Fruit fly (Drosophila melanogaster) whole organism, embryonic: ENCODE results near the gene CG7879.

ENCODE experiments used
- Adf1 ChIP-seq: fragments of 200-800 bp; sonication (Bioruptor generic); IDR thresholded peaks from 2 replicates; pipeline ENCODE4 v1.3.6; 2022; ENCODE audit warnings: missing biosample characterization, missing genetic modification characterization
- Awh ChIP-seq: fragments of 200-800 bp; sonication (Bioruptor generic); IDR thresholded peaks from 2 replicates; pipeline ENCODE4, ENCODE4 v1.3.6; 2022; ENCODE audit warnings: missing biosample characterization, missing genetic modification characterization
- B-H1 ChIP-seq: fragments of 200-800 bp; sonication (Bioruptor generic); IDR thresholded peaks from 3 replicates; pipeline ENCODE4 v1.3.6; 2022; ENCODE audit warnings: missing biosample characterization, missing genetic modification characterization
- CG10366 ChIP-seq: fragments of 200-800 bp; sonication (Bioruptor generic); IDR thresholded peaks from 2 replicates; pipeline ENCODE4 v1.3.6; 2022; ENCODE audit warnings: missing biosample characterization, missing genetic modification characterization
- CG12104 ChIP-seq: fragments of 200-800 bp; sonication (Bioruptor generic); optimal IDR thresholded peaks from 3 replicates; lab custom pipeline; 2016; ENCODE audit warnings: missing biosample characterization, missing genetic modification characterization
- CG13894 ChIP-seq: fragments of 200-800 bp; sonication (Bioruptor generic); optimal IDR thresholded peaks from 3 replicates; lab custom pipeline; 2018; ENCODE audit warnings: missing biosample characterization, mild to moderate bottlenecking, missing genetic modification characterization, moderate library complexity
- CG14014 ChIP-seq: fragments of 200-800 bp; sonication (Bioruptor generic); IDR thresholded peaks from 2 replicates; pipeline ENCODE4 v1.3.6; 2022; ENCODE audit warnings: missing biosample characterization, missing genetic modification characterization
- CG15479 ChIP-seq: fragments of 200-800 bp; sonication (Bioruptor generic); optimal IDR thresholded peaks from 3 replicates; lab custom pipeline; 2019; ENCODE audit warnings: missing biosample characterization, mild to moderate bottlenecking, missing genetic modification characterization, moderate library complexity
- CG15514 ChIP-seq: fragments of 200-800 bp; sonication (Bioruptor generic); optimal IDR thresholded peaks from 3 replicates; lab custom pipeline; 2017; ENCODE audit warnings: missing biosample characterization, missing genetic modification characterization, mild to moderate bottlenecking, moderate library complexity, missing genetic modification reagents
- CG17359 ChIP-seq: fragments of 200-800 bp; sonication (Bioruptor generic); optimal IDR thresholded peaks from 3 replicates; lab custom pipeline; 2018; ENCODE audit warnings: missing biosample characterization, mild to moderate bottlenecking, missing genetic modification characterization, moderate library complexity
- CG17361 ChIP-seq: fragments of 200-800 bp; sonication (Bioruptor generic); IDR thresholded peaks from 3 replicates; pipeline ENCODE4 v1.3.6; 2022; ENCODE audit warnings: missing biosample characterization, missing genetic modification characterization
- CG1792 ChIP-seq: fragments of 200-800 bp; sonication (Bioruptor generic); optimal IDR thresholded peaks from 2 replicates; lab custom pipeline; 2016; ENCODE audit warnings: missing biosample characterization, missing genetic modification characterization
- CG2875 ChIP-seq: fragments of 200-800 bp; sonication (Bioruptor generic); optimal IDR thresholded peaks from 2 replicates; lab custom pipeline; 2017; ENCODE audit warnings: missing biosample characterization, mild to moderate bottlenecking, missing genetic modification characterization, missing genetic modification reagents
- CG32772 ChIP-seq: fragments of 200-800 bp; sonication (Bioruptor generic); IDR thresholded peaks from 2 replicates; pipeline ENCODE4 v1.3.6; 2022; ENCODE audit warnings: missing biosample characterization, missing genetic modification characterization
- CG33213 ChIP-seq: fragments of 200-800 bp; sonication (Bioruptor generic); optimal IDR thresholded peaks from 3 replicates; lab custom pipeline; 2016; ENCODE audit warnings: missing biosample characterization, missing genetic modification characterization
- CG34422 ChIP-seq: fragments of 200-800 bp; sonication (Bioruptor generic); IDR thresholded peaks from 3 replicates; pipeline ENCODE4 v1.3.6; 2022; ENCODE audit warnings: missing biosample characterization, missing genetic modification characterization
- CG3847 ChIP-seq: fragments of 200-800 bp; sonication (Bioruptor generic); IDR thresholded peaks from 2 replicates; pipeline ENCODE4 v1.3.6; 2022; ENCODE audit warnings: missing biosample characterization, missing genetic modification characterization
- CG4820 ChIP-seq: fragments of 200-800 bp; sonication (Bioruptor generic); optimal IDR thresholded peaks from 3 replicates; lab custom pipeline; 2016; ENCODE audit warnings: missing biosample characterization, missing genetic modification characterization
- CG6689 ChIP-seq: fragments of 200-800 bp; sonication (Bioruptor generic); IDR thresholded peaks from 2 replicates; pipeline ENCODE4 v1.3.6; 2022; ENCODE audit warnings: missing biosample characterization, missing genetic modification characterization
- CG7987 ChIP-seq: fragments of 200-800 bp; sonication (Bioruptor generic); optimal IDR thresholded peaks from 2 replicates; lab custom pipeline; 2018; ENCODE audit warnings: missing biosample characterization, mild to moderate bottlenecking, missing genetic modification characterization, moderate library complexity
- Dfd ChIP-seq, 2 experiments: fragments of >200 bp; optimal IDR thresholded peaks; 2 replicates each; lab custom pipeline; 2017; ENCODE audit warnings: missing biosample characterization in 2 of 2, missing genetic modification characterization in 2 of 2
- Drgx ChIP-seq: fragments of 200-800 bp; sonication (Bioruptor generic); IDR thresholded peaks from 2 replicates; pipeline ENCODE4 v1.3.6; 2022; ENCODE audit warnings: missing biosample characterization, missing genetic modification characterization
- ERR ChIP-seq: fragments of 200-800 bp; sonication (Bioruptor generic); optimal IDR thresholded peaks from 2 replicates; lab custom pipeline; 2016; ENCODE audit warnings: missing biosample characterization, missing genetic modification characterization
- Eip74EF ChIP-seq, 2 experiments: fragments of 200-800 bp in 1 of 2; fragments of >200 bp in 1 of 2; sonication (Bioruptor generic) in 1 of 2; optimal IDR thresholded peaks; 2 replicates each; lab custom pipeline; 2017 to 2019; ENCODE audit warnings: missing biosample characterization in 2 of 2, missing genetic modification characterization in 2 of 2, mild to moderate bottlenecking in 1 of 2, moderate library complexity in 1 of 2
- Hr3 ChIP-seq: fragments of 200-800 bp; sonication (Bioruptor generic); optimal IDR thresholded peaks from 3 replicates; lab custom pipeline; 2016; ENCODE audit warnings: missing biosample characterization, missing genetic modification characterization
- Myb ChIP-seq: fragments of 200-800 bp; sonication (Bioruptor generic); optimal IDR thresholded peaks from 2 replicates; lab custom pipeline; 2016; ENCODE audit warnings: missing biosample characterization, missing genetic modification characterization
- NC2α ChIP-seq: fragments of 200-800 bp; sonication (Bioruptor generic); optimal IDR thresholded peaks from 2 replicates; lab custom pipeline; 2016; ENCODE audit warnings: missing biosample characterization, missing genetic modification characterization
- Side ChIP-seq: fragments of 200-800 bp; sonication (Bioruptor generic); optimal IDR thresholded peaks from 2 replicates; lab custom pipeline; 2016; ENCODE audit warnings: missing biosample characterization, missing genetic modification characterization
- Six4 ChIP-seq: fragments of 200-800 bp; sonication (Bioruptor generic); optimal IDR thresholded peaks from 2 replicates; lab custom pipeline; 2016; ENCODE audit warnings: missing biosample characterization, missing genetic modification characterization
- Sry-δ ChIP-seq: fragments of 200-800 bp; sonication (Bioruptor generic); optimal IDR thresholded peaks from 2 replicates; lab custom pipeline; 2016; ENCODE audit warnings: missing biosample characterization, missing genetic modification characterization
- bab2 ChIP-seq: fragments of 200-800 bp; sonication (Bioruptor generic); optimal IDR thresholded peaks from 2 replicates; lab custom pipeline; 2016; ENCODE audit warnings: missing biosample characterization, missing genetic modification characterization
- br ChIP-seq: fragments of >200 bp; optimal IDR thresholded peaks from 2 replicates; lab custom pipeline; 2017
- cas ChIP-seq: fragments of 200-800 bp; sonication (Bioruptor generic); IDR thresholded peaks from 2 replicates; pipeline ENCODE4 v1.3.6; 2022; ENCODE audit warnings: missing biosample characterization, missing genetic modification characterization
- crp ChIP-seq, 2 experiments: fragments of 200-800 bp; sonication (Bioruptor generic); optimal IDR thresholded peaks; 2 replicates in 1 of 2; 3 replicates in 1 of 2; lab custom pipeline; 2017; ENCODE audit warnings: missing biosample characterization in 2 of 2, missing genetic modification characterization in 2 of 2, mild to moderate bottlenecking in 1 of 2, moderate library complexity in 1 of 2
- da ChIP-seq: fragments of 200-800 bp; sonication (Bioruptor generic); optimal IDR thresholded peaks from 2 replicates; lab custom pipeline; 2016; ENCODE audit warnings: missing biosample characterization, missing genetic modification characterization
- danr ChIP-seq: fragments of 200-800 bp; sonication (Bioruptor generic); IDR thresholded peaks from 2 replicates; pipeline ENCODE4 v1.3.6; 2022; ENCODE audit warnings: missing biosample characterization, missing genetic modification characterization
- dimm ChIP-seq: fragments of 200-800 bp; sonication (Bioruptor generic); IDR thresholded peaks from 2 replicates; pipeline ENCODE4 v1.3.6; 2022; ENCODE audit warnings: missing biosample characterization, missing genetic modification characterization
- fd3F ChIP-seq: fragments of 200-800 bp; sonication (Bioruptor generic); optimal IDR thresholded peaks from 2 replicates; lab custom pipeline; 2018; ENCODE audit warnings: missing biosample characterization, mild to moderate bottlenecking, missing genetic modification characterization, moderate library complexity
- gce ChIP-seq: fragments of 200-800 bp; sonication (Bioruptor generic); IDR thresholded peaks from 3 replicates; pipeline ENCODE4 v1.3.6; 2022; ENCODE audit warnings: missing biosample characterization, missing genetic modification characterization
- gfzf ChIP-seq: fragments of 200-800 bp; sonication (Bioruptor generic); optimal IDR thresholded peaks from 2 replicates; lab custom pipeline; 2016; ENCODE audit warnings: missing biosample characterization, mild to moderate bottlenecking, missing genetic modification characterization, moderate library complexity
- her ChIP-seq: fragments of 200-800 bp; sonication (Bioruptor generic); optimal IDR thresholded peaks from 2 replicates; lab custom pipeline; 2016; ENCODE audit warnings: missing biosample characterization, missing genetic modification characterization
- knrl ChIP-seq: fragments of 200-800 bp; sonication (Bioruptor generic); IDR thresholded peaks from 3 replicates; pipeline ENCODE4 v1.3.6; 2022; ENCODE audit warnings: missing biosample characterization, missing genetic modification characterization; ENCODE audit not compliant: partially characterized antibody
- nerfin-2 ChIP-seq: fragments of 200-800 bp; sonication (Bioruptor generic); IDR thresholded peaks from 2 replicates; pipeline ENCODE4 v1.3.6; 2022; ENCODE audit warnings: missing biosample characterization, missing genetic modification characterization; ENCODE audit not compliant: partially characterized antibody
- nom ChIP-seq: fragments of 200-800 bp; sonication (Bioruptor generic); optimal IDR thresholded peaks from 2 replicates; lab custom pipeline; 2017; ENCODE audit warnings: missing biosample characterization, missing genetic modification characterization, mild to moderate bottlenecking, moderate library complexity, missing genetic modification reagents
- repo ChIP-seq: fragments of 200-800 bp; sonication (Bioruptor generic); optimal IDR thresholded peaks from 2 replicates; lab custom pipeline; 2016; ENCODE audit warnings: missing biosample characterization, missing genetic modification characterization
- shn ChIP-seq: fragments of 200-800 bp; sonication (Bioruptor generic); optimal IDR thresholded peaks from 3 replicates; lab custom pipeline; 2016; ENCODE audit warnings: missing biosample characterization, missing genetic modification characterization
- sisA ChIP-seq: fragments of 200-800 bp; sonication (Bioruptor generic); IDR thresholded peaks from 2 replicates; pipeline ENCODE4 v1.3.6; 2022; ENCODE audit warnings: missing biosample characterization, missing genetic modification characterization
- sr ChIP-seq: fragments of 200-800 bp; sonication (Bioruptor generic); IDR thresholded peaks from 3 replicates; pipeline ENCODE4 v1.3.6; 2022; ENCODE audit warnings: missing biosample characterization, missing genetic modification characterization
- tx ChIP-seq: fragments of 200-800 bp; sonication (Bioruptor generic); optimal IDR thresholded peaks from 2 replicates; lab custom pipeline; 2016; ENCODE audit warnings: missing biosample characterization, missing genetic modification characterization
- zen ChIP-seq: fragments of 200-800 bp; sonication (Bioruptor generic); optimal IDR thresholded peaks from 3 replicates; lab custom pipeline; 2018; ENCODE audit warnings: missing biosample characterization, mild to moderate bottlenecking, missing genetic modification characterization, moderate library complexity
- zfh2 ChIP-seq: fragments of 200-800 bp; sonication (Bioruptor generic); optimal IDR thresholded peaks from 2 replicates; lab custom pipeline; 2016; ENCODE audit warnings: missing biosample characterization, missing genetic modification characterization

The CG7879 gene

dm6 chr3L:1558178-1558788, 10.1 kb downstream of the CG7879 start, which contains the start of the genes Pex10 and CG12099 (continued):
- peak; percentile 59 for TF ChIP-seq CG33213 (GFP tag; lab: Kevin White, UChicago)
- TF ChIP-seq CG2875 (GFP tag; lab: Kevin White, UChicago), result peak; percentile 60
- peak; percentile 97 for TF ChIP-seq knrl
- no peak for TF ChIP-seq repo (GFP tag; lab: Kevin White, UChicago)
- TF ChIP-seq fd3F (GFP tag; lab: Kevin White, UChicago), result peak; percentile 82
- peak; percentile 6 for TF ChIP-seq CG1792 (GFP tag; lab: Kevin White, UChicago)
- TF ChIP-seq bab2, result peak; percentile 69
- TF ChIP-seq Side (GFP tag; lab: Kevin White, UChicago), result peak; percentile 48
- TF ChIP-seq CG13894 (tag; lab: Kevin White, UChicago), result no peak
- TF ChIP-seq CG32772 (GFP tag; lab: Robert Waterston, UW), result peak; percentile 91
- peak; percentile 85 for TF ChIP-seq CG17359 (tag; lab: Kevin White, UChicago)
- peak; percentile 46 for TF ChIP-seq ERR
- peak; percentile 56 for TF ChIP-seq tx (GFP tag; lab: Kevin White, UChicago)
- TF ChIP-seq cas (GFP tag; lab: Robert Waterston, UW), result peak; percentile 86
- TF ChIP-seq gfzf (GFP tag; lab: Kevin White, UChicago), result no peak
- 0 out of 3 replicates have a peak, but pooled peaks have one; percentile 57 for TF ChIP-seq gce (GFP tag; lab: Robert Waterston, UW)
- TF ChIP-seq Awh (GFP tag; lab: Robert Waterston, UW), result peak; percentile 77
- peak; percentile 97 for TF ChIP-seq CG3847 (GFP tag; lab: Robert Waterston, UW)
- peak; percentile 87 for TF ChIP-seq Sry-δ
- TF ChIP-seq CG6689 (GFP tag; lab: Robert Waterston, UW), result peak; percentile 91
- TF ChIP-seq dimm (GFP tag; lab: Robert Waterston, UW), result no peak
- TF ChIP-seq Drgx (GFP tag; lab: Robert Waterston, UW), result peak; percentile 82
- TF ChIP-seq CG15514 (GFP tag; lab: Kevin White, UChicago), result peak; percentile 89
- peak; percentile 81 for TF ChIP-seq CG4820
- no peak for TF ChIP-seq her (GFP tag; lab: Kevin White, UChicago)
- peak; percentile 86 for TF ChIP-seq danr (GFP tag; lab: Robert Waterston, UW)
- peak; percentile 30 for TF ChIP-seq CG15479 (GFP tag; lab: Kevin White, UChicago)
- TF ChIP-seq Eip74EF (GFP tag; optimal IDR thresholded peaks at IDR 0.05; lab: Kevin White, UChicago), result no peak
- peak; percentile 80 for TF ChIP-seq nerfin-2
- no peak for TF ChIP-seq Dfd (GFP tag; optimal IDR thresholded peaks at IDR 0.05; lab: Kevin White, UChicago)
- TF ChIP-seq Adf1, result peak; percentile 75
- no peak for TF ChIP-seq br (lab: Kevin White, UChicago)
- TF ChIP-seq Six4 (GFP tag; lab: Kevin White, UChicago), result peak; percentile 87
- peak; percentile 82 for TF ChIP-seq zfh2 (GFP tag; lab: Kevin White, UChicago)
- TF ChIP-seq CG7987 (GFP tag; lab: Kevin White, UChicago), result peak; percentile 76
- TF ChIP-seq sisA (GFP tag; lab: Robert Waterston, UW), result peak; percentile 93
- peak; percentile 92 for TF ChIP-seq CG10366 (GFP tag; lab: Robert Waterston, UW)
- TF ChIP-seq Myb (GFP tag; lab: Kevin White, UChicago), result peak; percentile 38
- TF ChIP-seq CG17361 (GFP tag; lab: Robert Waterston, UW), result peak; percentile 93
- TF ChIP-seq shn (GFP tag; lab: Kevin White, UChicago), result peak; percentile 57
- TF ChIP-seq NC2α (GFP tag; lab: Kevin White, UChicago), result no peak
- TF ChIP-seq nom (GFP tag; lab: Kevin White, UChicago), result peak; percentile 47
- peak; percentile 84 for TF ChIP-seq B-H1 (GFP tag; lab: Robert Waterston, UW)
- TF ChIP-seq da, result no peak
- peak; percentile 92 for TF ChIP-seq Hr3 (GFP tag; lab: Kevin White, UChicago)
- peak; percentile 87 for TF ChIP-seq CG14014 (GFP tag; lab: Robert Waterston, UW)
- TF ChIP-seq CG12104 (GFP tag; lab: Kevin White, UChicago), result peak; percentile 81
- TF ChIP-seq CG34422 (GFP tag; lab: Robert Waterston, UW), result peak; percentile 95
- TF ChIP-seq crp (GFP tag; optimal IDR thresholded peaks at IDR 0.05; lab: Kevin White, UChicago), result peak; percentile 87 to 98
- TF ChIP-seq sr (GFP tag; lab: Robert Waterston, UW), result peak; percentile 47; the same call in 1 of the 3 replicates
- peak; percentile 89 for TF ChIP-seq zen (tag; lab: Kevin White, UChicago)
